Worm (Caenorhabditis elegans) whole organism, midembryonic: ENCODE results near the gene otpl-2.

Source experiments
- flt-1 ChIP-seq: fragments of 200-800 bp; sonication (Bioruptor generic); IDR thresholded peaks from 2 replicates; pipeline ENCODE4 v1.3.6; 2022; ENCODE audit warnings: missing genetic modification characterization, missing compliant biosample characterization
- klf-2 ChIP-seq: fragments of 200-800 bp; sonication (Bioruptor generic); conservative IDR thresholded peaks from 2 replicates; pipeline ENCODE4 v1.3.6; 2022; ENCODE audit warnings: missing genetic modification reagents, missing genetic modification characterization, missing compliant biosample characterization
- ztf-23 ChIP-seq: fragments of 200-800 bp; sonication (Bioruptor generic); IDR thresholded peaks from 2 replicates; pipeline ENCODE4 v1.3.6; 2022; ENCODE audit warnings: missing genetic modification reagents, missing genetic modification characterization, missing compliant biosample characterization

DNA sequence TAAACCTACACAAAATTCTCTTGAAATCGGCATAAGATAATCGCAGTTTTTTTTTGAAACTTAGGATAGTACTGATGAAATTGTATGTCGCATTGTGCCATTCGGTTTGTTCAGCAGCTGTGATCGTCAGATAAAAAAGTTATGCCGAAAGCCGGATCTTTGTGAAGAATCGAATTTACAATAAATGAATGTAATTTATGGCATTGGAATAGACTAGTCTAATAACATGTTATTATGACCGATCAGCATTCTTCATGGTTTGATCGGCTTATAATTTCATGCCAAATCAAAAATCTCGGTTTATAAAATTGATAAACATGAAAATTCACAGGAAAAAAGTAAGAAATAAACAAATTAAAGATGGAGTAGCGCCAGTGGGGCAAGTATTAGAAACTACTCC is 39.0 kb downstream of the otpl-2 start, which contains the start of gene srw-134:
- TF ChIP-seq klf-2 (GFP tag; lab: Robert Waterston, UW) (no peak), flt-1 (GFP tag; lab: Robert Waterston, UW) (no peak), ztf-23 (GFP tag; lab: Robert Waterston, UW) (no peak)
